Worm (Caenorhabditis elegans): Measurements from ENCODE around the gene irld-44.
"Not testable (repeated sequence)": the region's sequence is repeated elsewhere in the genome, so short reads cannot be mapped to it uniquely, and the experiment has no call there.

Gene irld-44

ce11 chrV:1685328-1685727 is 34.2 kb downstream of the irld-44 start, which contains the start of gene srh-5:
TSS of gene srh-5 (plus strand) at chrV:1685628.
- no peak for TF ChIP-seq dmd-4 (tag; optimal IDR thresholded peaks at IDR 0.05)
- TF ChIP-seq nhr-77 (tag; optimal IDR thresholded peaks at IDR 0.05): no peak
- no peak for TF ChIP-seq elt-3 (tag; optimal IDR thresholded peaks at IDR 0.05)
- TF ChIP-seq zag-1 (tag; optimal IDR thresholded peaks at IDR 0.05): no peak
- TF ChIP-seq mab-5 (tag; optimal IDR thresholded peaks at IDR 0.05): no peak
- no peak for TF ChIP-seq lin-13 (GFP tag; optimal IDR thresholded peaks at IDR 0.05)
- no peak for TF ChIP-seq sem-4 (tag; optimal IDR thresholded peaks at IDR 0.05)
- TF ChIP-seq ceh-16 (tag; optimal IDR thresholded peaks at IDR 0.05): no peak
- no peak for TF ChIP-seq ztf-1 (GFP tag; conservative IDR thresholded peaks at IDR 0.05)
- TF ChIP-seq C34F6.9 (tag; optimal IDR thresholded peaks at IDR 0.05): no peak
- no peak for TF ChIP-seq F13H6.1 (tag; optimal IDR thresholded peaks at IDR 0.05)
- no peak for TF ChIP-seq nhr-6 (tag; optimal IDR thresholded peaks at IDR 0.05)
- no peak for TF ChIP-seq snpc-4 (tag; optimal IDR thresholded peaks at IDR 0.05)
- no peak for TF ChIP-seq ceh-82 (tag; optimal IDR thresholded peaks at IDR 0.05)
- no peak for TF ChIP-seq sma-3 (GFP tag; optimal IDR thresholded peaks at IDR 0.05)
- no peak for TF ChIP-seq lsy-2 (tag; optimal IDR thresholded peaks at IDR 0.05)
- no peak for TF ChIP-seq skn-1 (tag; optimal IDR thresholded peaks at IDR 0.05)
- no peak for TF ChIP-seq ZK546.5 (tag; optimal IDR thresholded peaks at IDR 0.05)
- TF ChIP-seq elt-1 (tag; optimal IDR thresholded peaks at IDR 0.05): no peak

ce11 chrV:1692494-1692893 is 41.3 kb downstream of the irld-44 start, which contains the start of gene Y46H3C.5:
TSS of gene Y46H3C.5 (minus strand) at chrV:1692495.
- TF ChIP-seq nhr-10, fos-1, unc-39 (tag; optimal IDR thresholded peaks at IDR 0.05): not testable (repeated sequence)

ce11 chrV:1693876-1694275 is 42.7 kb downstream of the irld-44 start, which contains the start of gene Y46H3C.7:
TSS of gene Y46H3C.7 (minus strand) at chrV:1694022.
- not testable (repeated sequence) for TF ChIP-seq nhr-21 (tag; optimal IDR thresholded peaks at IDR 0.05); sma-9 (GFP tag; optimal IDR thresholded peaks at IDR 0.05); sma-9 (tag; optimal IDR thresholded peaks at IDR 0.05); mab-5 (tag; optimal IDR thresholded peaks at IDR 0.05)

- TF ChIP-seq F13H6.1 (tag; optimal IDR thresholded peaks at IDR 0.05) (no peak), R02D3.7 (tag; optimal IDR thresholded peaks at IDR 0.05) (no peak), ceh-82 (tag; optimal IDR thresholded peaks at IDR 0.05) (no peak), ztf-1 (GFP tag; conservative IDR thresholded peaks at IDR 0.05) (no peak), alr-1 (tag; optimal IDR thresholded peaks at IDR 0.05) (no peak), dmd-4 (tag; optimal IDR thresholded peaks at IDR 0.05) (no peak), lin-39 (tag; optimal IDR thresholded peaks at IDR 0.05) (no peak), sma-9 (GFP tag; optimal IDR thresholded peaks at IDR 0.05) (no peak), sma-9 (tag; optimal IDR thresholded peaks at IDR 0.05) (no peak), snpc-4 (tag; optimal IDR thresholded peaks at IDR 0.05) (no peak), ztf-4 (tag; optimal IDR thresholded peaks at IDR 0.05) (no peak), unc-55 (GFP tag; optimal IDR thresholded peaks at IDR 0.05) (no peak), nhr-12 (tag; optimal IDR thresholded peaks at IDR 0.05) (no peak), nhr-25 (tag; optimal IDR thresholded peaks at IDR 0.05) (no peak), lin-13 (GFP tag; optimal IDR thresholded peaks at IDR 0.05) (no peak), elt-1 (tag; optimal IDR thresholded peaks at IDR 0.05) (no peak), mab-5 (tag; optimal IDR thresholded peaks at IDR 0.05) (no peak), nhr-77 (tag; optimal IDR thresholded peaks at IDR 0.05) (no peak)
Measured at ce11 chrV:1698400-1698799, 47.3 kb downstream of the irld-44 start.

ce11 chrV:1699228-1699795 is 48.2 kb downstream of the irld-44 start:
- no peak for TF ChIP-seq ama-1 (optimal IDR thresholded peaks at IDR 0.05)
- TF ChIP-seq lin-11 (tag; optimal IDR thresholded peaks at IDR 0.05): no peak
- TF ChIP-seq nhr-237 (tag; optimal IDR thresholded peaks at IDR 0.05): no peak
- TF ChIP-seq nhr-12 (tag; optimal IDR thresholded peaks at IDR 0.05): no peak
- no peak for TF ChIP-seq sem-4 (tag; optimal IDR thresholded peaks at IDR 0.05)
- no peak for TF ChIP-seq nhr-23 (tag; optimal IDR thresholded peaks at IDR 0.05)
- no peak for TF ChIP-seq sma-9 (GFP tag; optimal IDR thresholded peaks at IDR 0.05)
- TF ChIP-seq sma-9 (tag; optimal IDR thresholded peaks at IDR 0.05): no peak
- TF ChIP-seq mdl-1 (tag; optimal IDR thresholded peaks at IDR 0.05): no peak
